Fruit fly (Drosophila melanogaster): ENCODE results near the gene c12.1.

The c12.1 gene

dm6 chrX:9350309-9350708 is 31.3 kb upstream of the c12.1 start:
- TF ChIP-seq CG14655 (GFP tag; optimal IDR thresholded peaks at IDR 0.05) (peak; percentile 2), CG32121 (GFP tag; IDR thresholded peaks at IDR 0.05) (peak; percentile 29; the same call in 1 of the 2 replicates), CG12605 (GFP tag; IDR thresholded peaks at IDR 0.05) (no peak), CG4496 (GFP tag; IDR thresholded peaks at IDR 0.05) (0 out of 3 replicates have a peak, but pooled peaks have one; percentile 29)

dm6 chrX:9349224-9349623 is 30.2 kb upstream of the c12.1 start:
- TF ChIP-seq EcR (GFP tag; optimal IDR thresholded peaks at IDR 0.05): no peak
- TF ChIP-seq CG8301 (tag; optimal IDR thresholded peaks at IDR 0.05): peak; percentile 40
- TF ChIP-seq CG13204 (GFP tag; optimal IDR thresholded peaks at IDR 0.05): no peak
- no peak for TF ChIP-seq Pif1A (GFP tag; optimal IDR thresholded peaks at IDR 0.05)
- TF ChIP-seq D1 (tag; optimal IDR thresholded peaks at IDR 0.05): no peak
- TF ChIP-seq CG17806 (tag; optimal IDR thresholded peaks at IDR 0.05): peak; percentile 20
- peak; percentile 69; the same call in 2 of the 3 replicates for TF ChIP-seq CG4496 (GFP tag; IDR thresholded peaks at IDR 0.05)
- peak; percentile 53 for TF ChIP-seq Ets98B (GFP tag; IDR thresholded peaks at IDR 0.05)
- TF ChIP-seq CG9948 (tag; optimal IDR thresholded peaks at IDR 0.05): no peak
- TF ChIP-seq CG32121 (GFP tag; IDR thresholded peaks at IDR 0.05): peak; percentile 48
- TF ChIP-seq CG14655 (GFP tag; optimal IDR thresholded peaks at IDR 0.05): peak; percentile 38
- no peak for TF ChIP-seq CG12605 (GFP tag; IDR thresholded peaks at IDR 0.05)
- no peak for TF ChIP-seq Snoo (tag; optimal IDR thresholded peaks at IDR 0.05)
- TF ChIP-seq CG10348 (GFP tag; IDR thresholded peaks at IDR 0.05): no peak
- TF ChIP-seq CG15710 (tag; optimal IDR thresholded peaks at IDR 0.05): no peak
- TF ChIP-seq gl (tag; optimal IDR thresholded peaks at IDR 0.05): no peak

dm6 chrX:9347767-9348166 is 28.7 kb upstream of the c12.1 start:
- TF ChIP-seq EcR (GFP tag; optimal IDR thresholded peaks at IDR 0.05): no peak
- TF ChIP-seq CG14655 (GFP tag; optimal IDR thresholded peaks at IDR 0.05): peak; percentile 52
- TF ChIP-seq CG8301 (tag; optimal IDR thresholded peaks at IDR 0.05): peak; percentile 11

dm6 chrX:9345522-9345921 is 26.5 kb upstream of the c12.1 start:
- TF ChIP-seq CG8159 (tag; optimal IDR thresholded peaks at IDR 0.05) (peak; percentile 48), rn (GFP tag; IDR thresholded peaks at IDR 0.05) (no peak)

- TF ChIP-seq Pif1B (GFP tag; optimal IDR thresholded peaks at IDR 0.05): peak; percentile 36
- peak; percentile 71 for TF ChIP-seq CG8301 (tag; optimal IDR thresholded peaks at IDR 0.05)
- peak; percentile 47 for TF ChIP-seq Pif1A (GFP tag; optimal IDR thresholded peaks at IDR 0.05)
- peak; percentile 54 for TF ChIP-seq CG9948 (tag; optimal IDR thresholded peaks at IDR 0.05)
- TF ChIP-seq fd96Ca (GFP tag; IDR thresholded peaks at IDR 0.05): no peak
- no peak for TF ChIP-seq Ets98B (GFP tag; IDR thresholded peaks at IDR 0.05)
- peak; percentile 38 for TF ChIP-seq CG17806 (tag; optimal IDR thresholded peaks at IDR 0.05)
- TF ChIP-seq CG14655 (GFP tag; optimal IDR thresholded peaks at IDR 0.05): peak; percentile 74
- TF ChIP-seq D1 (tag; optimal IDR thresholded peaks at IDR 0.05): no peak
- TF ChIP-seq CG15710 (tag; optimal IDR thresholded peaks at IDR 0.05): peak; percentile 70
- TF ChIP-seq EcR (GFP tag; optimal IDR thresholded peaks at IDR 0.05): no peak
- TF ChIP-seq CG8159 (tag; optimal IDR thresholded peaks at IDR 0.05): peak; percentile 80
- TF ChIP-seq Snoo (tag; optimal IDR thresholded peaks at IDR 0.05): peak; percentile 68
- peak; percentile 22 for TF ChIP-seq CG34367 (tag; optimal IDR thresholded peaks at IDR 0.05)
These were observed 25.6 kb upstream of the c12.1 start for dm6 chrX:9344482-9345106.

dm6 chrX:9343480-9344477 is 24.8 kb upstream of the c12.1 start:
- TF ChIP-seq Snoo (tag; optimal IDR thresholded peaks at IDR 0.05) (peak; percentile 96), EcR (GFP tag; optimal IDR thresholded peaks at IDR 0.05) (peak; percentile 84), fd96Ca (GFP tag; IDR thresholded peaks at IDR 0.05) (peak; percentile 90), D1 (tag; optimal IDR thresholded peaks at IDR 0.05) (peak; percentile 59), CG8301 (tag; optimal IDR thresholded peaks at IDR 0.05) (peak; percentile 85), Ets98B (GFP tag; IDR thresholded peaks at IDR 0.05) (peak; percentile 88), gl (tag; optimal IDR thresholded peaks at IDR 0.05) (peak; percentile 76), CG8159 (tag; optimal IDR thresholded peaks at IDR 0.05) (peak; percentile 87), CG9948 (tag; optimal IDR thresholded peaks at IDR 0.05) (peak; percentile 74), CG4496 (GFP tag; IDR thresholded peaks at IDR 0.05) (peak; percentile 94), CG34367 (tag; optimal IDR thresholded peaks at IDR 0.05) (peak; percentile 79), CG12605 (GFP tag; IDR thresholded peaks at IDR 0.05) (peak; percentile 62), Pif1A (GFP tag; optimal IDR thresholded peaks at IDR 0.05) (peak; percentile 89), CG15710 (tag; optimal IDR thresholded peaks at IDR 0.05) (peak; percentile 85), CG14655 (GFP tag; optimal IDR thresholded peaks at IDR 0.05) (peak; percentile 83), rn (GFP tag; IDR thresholded peaks at IDR 0.05) (peak; percentile 57), CG32121 (GFP tag; IDR thresholded peaks at IDR 0.05) (peak; percentile 86), CG17806 (tag; optimal IDR thresholded peaks at IDR 0.05) (peak; percentile 86), CG10348 (GFP tag; IDR thresholded peaks at IDR 0.05) (peak; percentile 59), CG13204 (GFP tag; optimal IDR thresholded peaks at IDR 0.05) (peak; percentile 23), Pif1B (GFP tag; optimal IDR thresholded peaks at IDR 0.05) (peak; percentile 80)

Measured in whole organism, pupa.